Worm (Caenorhabditis elegans) whole organism, young adult: ENCODE results near the gene him-18.

Experiments used
- B0035.1 ChIP-seq: sonication (generic microtip); optimal IDR thresholded peaks from 2 replicates; lab custom pipeline; 2016; ENCODE audit warnings: missing genetic modification characterization, mild to moderate bottlenecking, missing compliant biosample characterization, missing genotype, missing genetic modification reagents
- F33H1.4 ChIP-seq: fragments of 200-800 bp; sonication (Bioruptor generic); IDR thresholded peaks from 2 replicates; pipeline ENCODE4 v1.3.6; 2022; ENCODE audit warnings: missing genetic modification reagents, missing genetic modification characterization, missing compliant biosample characterization
- F52B5.7 ChIP-seq: sonication (generic microtip); optimal IDR thresholded peaks from 2 replicates; lab custom pipeline; 2016; ENCODE audit warnings: mild to moderate bottlenecking, missing genetic modification characterization, missing compliant biosample characterization
- F55B11.4 ChIP-seq: sonication (generic microtip); optimal IDR thresholded peaks from 2 replicates; lab custom pipeline; 2016; ENCODE audit warnings: missing compliant biosample characterization, missing genetic modification characterization, borderline replicate concordance; ENCODE audit not compliant: insufficient read depth
- ama-1 ChIP-seq, 3 experiments: fragments of 150-350 bp in 1 of 3; sonication (generic microtip) in 2 of 3; optimal IDR thresholded peaks; 2 replicates each; lab custom pipeline; 2014 to 2018; ENCODE audit warnings: missing biosample characterization in 2 of 3, missing genetic modification characterization in 2 of 3, missing genetic modification reagents in 2 of 3
- efl-1 ChIP-seq: fragments of 150-350 bp; optimal IDR thresholded peaks from 2 replicates; lab custom pipeline; 2014; ENCODE audit warnings: missing biosample characterization, missing genetic modification reagents, missing genetic modification characterization
- ekl-4 ChIP-seq: fragments of 200-800 bp; sonication (Bioruptor generic); IDR thresholded peaks from 2 replicates; pipeline ENCODE4 v1.3.6; 2022; ENCODE audit warnings: missing genetic modification reagents, missing genetic modification characterization, missing compliant biosample characterization
- lin-26 ChIP-seq: fragments of 200-800 bp; sonication (Bioruptor generic); IDR thresholded peaks from 2 replicates; pipeline ENCODE4 v1.3.6; 2022; ENCODE audit warnings: missing genetic modification reagents, missing genetic modification characterization, missing compliant biosample characterization
- lin-35 ChIP-seq, 3 experiments: fragments of 150-350 bp in 2 of 3; sonication (generic microtip) in 1 of 3; optimal IDR thresholded peaks; 2 replicates each; lab custom pipeline; 2014 to 2018; ENCODE audit warnings: missing biosample characterization in 3 of 3, missing genetic modification characterization in 3 of 3, missing genetic modification reagents in 3 of 3
- lin-54 ChIP-seq: fragments of 200-800 bp; sonication (Bioruptor generic); optimal IDR thresholded peaks from 2 replicates; lab custom pipeline; 2018; ENCODE audit warnings: mild to moderate bottlenecking, missing genetic modification characterization, missing compliant biosample characterization
- pha-4 ChIP-seq: fragments of 150-350 bp; sonication (generic microtip); optimal IDR thresholded peaks from 2 replicates; lab custom pipeline; 2014; ENCODE audit warnings: missing biosample characterization, missing genetic modification reagents, missing genetic modification characterization
- snpc-1.3 ChIP-seq: sonication (generic microtip); optimal IDR thresholded peaks from 2 replicates; lab custom pipeline; 2017; ENCODE audit warnings: missing genetic modification characterization, mild to moderate bottlenecking, missing compliant biosample characterization, antibody characterized with exemption, moderate library complexity, missing genotype, missing genetic modification reagents; ENCODE audit not compliant: insufficient read depth
- snpc-4 ChIP-seq, 5 experiments: fragments of 150-350 bp in 1 of 5; sonication (generic microtip) in 4 of 5; optimal IDR thresholded peaks; 2 replicates each; lab custom pipeline; 2014 to 2018; ENCODE audit warnings: missing genetic modification characterization in 5 of 5, missing biosample characterization in 3 of 5, antibody characterized with exemption in 2 of 5, mild to moderate bottlenecking in 2 of 5, missing compliant biosample characterization in 2 of 5, missing genotype in 2 of 5, moderate library complexity in 2 of 5, missing genetic modification reagents in 1 of 5

DNA sequence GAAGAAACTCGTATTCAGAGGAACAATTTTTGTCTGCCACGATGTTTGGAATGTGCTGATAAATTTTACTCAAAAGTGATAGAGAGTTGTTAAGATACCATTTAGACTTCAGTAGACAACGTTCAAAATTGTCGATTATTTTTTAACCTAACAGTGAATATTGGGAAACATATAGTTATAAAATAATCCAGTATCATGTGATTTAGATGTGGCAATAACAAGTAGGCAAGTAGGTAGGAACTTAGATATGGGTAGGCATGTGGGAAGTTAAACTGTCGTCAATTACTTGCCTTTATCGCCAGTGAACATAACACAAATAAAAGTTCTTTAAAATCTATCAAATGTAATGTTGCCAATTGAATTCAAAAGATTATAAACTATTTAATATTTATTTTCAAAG is 43.5 kb downstream of the him-18 start, which contains the start of gene T23F11.11:
- TF ChIP-seq B0035.1 (tag; lab: Kevin White, UChicago): no peak
- TF ChIP-seq F55B11.4: no peak
- TF ChIP-seq lin-35 (GFP tag; optimal IDR thresholded peaks at IDR 0.05; lab: Kevin White, UChicago): no peak
- TF ChIP-seq lin-26: no peak
- TF ChIP-seq F33H1.4 (GFP tag; lab: Robert Waterston, UW): no peak
- no peak for TF ChIP-seq lin-54 (GFP tag; lab: Kevin White, UChicago)
- TF ChIP-seq ama-1 (optimal IDR thresholded peaks at IDR 0.05; lab: Kevin White, UChicago): no peak
- TF ChIP-seq ama-1 (GFP tag; optimal IDR thresholded peaks at IDR 0.05; lab: Kevin White, UChicago): no peak
- no peak for TF ChIP-seq F52B5.7 (tag; lab: Kevin White, UChicago)
- no peak for TF ChIP-seq ekl-4 (GFP tag; lab: Robert Waterston, UW)
- no peak for TF ChIP-seq pha-4 (tag; lab: Kevin White, UChicago)
- no peak for TF ChIP-seq snpc-1.3
- no peak for TF ChIP-seq efl-1 (GFP tag; lab: Kevin White, UChicago)
- no peak for TF ChIP-seq snpc-4 (GFP tag; optimal IDR thresholded peaks at IDR 0.05; lab: Kevin White, UChicago)
- no peak for TF ChIP-seq snpc-4 (tag; optimal IDR thresholded peaks at IDR 0.05; lab: Kevin White, UChicago)
